Fruit fly (Drosophila melanogaster) whole organism, embryonic: ENCODE measurements around the gene Sfxn2.

Experiments used
- CG3838 ChIP-seq: fragments of 200-800 bp; sonication (Bioruptor generic); optimal IDR thresholded peaks from 3 replicates; lab custom pipeline; 2016; ENCODE audit warnings: missing biosample characterization, missing genetic modification characterization
- CG5180 ChIP-seq: fragments of 200-800 bp; sonication (Bioruptor generic); optimal IDR thresholded peaks from 3 replicates; lab custom pipeline; 2017; ENCODE audit warnings: missing biosample characterization, missing genetic modification characterization, mild to moderate bottlenecking, moderate library complexity, missing genetic modification reagents
- CG8388 ChIP-seq: fragments of 200-800 bp; sonication (Bioruptor generic); optimal IDR thresholded peaks from 2 replicates; lab custom pipeline; 2019; ENCODE audit warnings: missing biosample characterization, mild to moderate bottlenecking, missing genetic modification characterization, moderate library complexity
- CHES-1-like ChIP-seq: fragments of 200-800 bp; sonication (Bioruptor generic); optimal IDR thresholded peaks from 2 replicates; lab custom pipeline; 2016; ENCODE audit warnings: missing biosample characterization, missing genetic modification characterization
- Hr39 ChIP-seq: fragments of >200 bp; optimal IDR thresholded peaks from 2 replicates; lab custom pipeline; 2017
- Nf-YB ChIP-seq: fragments of 200-800 bp; sonication (Bioruptor generic); optimal IDR thresholded peaks from 3 replicates; lab custom pipeline; 2019; ENCODE audit warnings: missing biosample characterization, mild to moderate bottlenecking, missing genetic modification characterization, moderate library complexity
- zen2 ChIP-seq: fragments of 200-800 bp; sonication (Bioruptor generic); IDR thresholded peaks from 3 replicates; pipeline ENCODE4 v1.3.6; 2022; ENCODE audit warnings: missing biosample characterization, missing genetic modification characterization; ENCODE audit not compliant: partially characterized antibody

dm6 chr3L:19083126-19083525, 20.2 kb downstream of the Sfxn2 start:
- TF ChIP-seq CG3838 (GFP tag; lab: Kevin White, UChicago) (no peak), zen2 (GFP tag; lab: Robert Waterston, UW) (no peak), Hr39 (lab: Kevin White, UChicago) (no peak), CHES-1-like (GFP tag; lab: Kevin White, UChicago) (no peak), Nf-YB (GFP tag; lab: Kevin White, UChicago) (no peak), CG5180 (no peak), CG8388 (no peak)
